Fruit fly (Drosophila melanogaster) whole organism, embryonic: ENCODE results near the gene CG42299.

ENCODE experiments used
- ATbp ChIP-seq: fragments of 200-800 bp; sonication (Bioruptor generic); optimal IDR thresholded peaks from 2 replicates; lab custom pipeline; 2017; ENCODE audit warnings: missing biosample characterization, mild to moderate bottlenecking, missing genetic modification characterization, missing genetic modification reagents
- Bdp1 ChIP-seq: fragments of 200-800 bp; sonication (Bioruptor generic); optimal IDR thresholded peaks from 3 replicates; lab custom pipeline; 2016; ENCODE audit warnings: missing biosample characterization, missing genetic modification characterization
- C15 ChIP-seq: fragments of 200-800 bp; sonication (Bioruptor generic); IDR thresholded peaks from 3 replicates; pipeline ENCODE4 v1.3.6; 2022; ENCODE audit warnings: missing biosample characterization, missing genetic modification characterization
- CG10209 ChIP-seq: fragments of 200-800 bp; sonication (Bioruptor generic); optimal IDR thresholded peaks from 3 replicates; lab custom pipeline; 2017; ENCODE audit warnings: missing biosample characterization, mild to moderate bottlenecking, missing genetic modification characterization, missing genetic modification reagents
- CG10366 ChIP-seq: fragments of 200-800 bp; sonication (Bioruptor generic); IDR thresholded peaks from 2 replicates; pipeline ENCODE4 v1.3.6; 2022; ENCODE audit warnings: missing biosample characterization, missing genetic modification characterization
- CG10565 ChIP-seq: fragments of 200-800 bp; sonication (Bioruptor generic); optimal IDR thresholded peaks from 3 replicates; lab custom pipeline; 2016; ENCODE audit warnings: missing biosample characterization, mild to moderate bottlenecking, missing genetic modification characterization
- CG10959 ChIP-seq: fragments of 200-800 bp; sonication (Bioruptor generic); IDR thresholded peaks from 2 replicates; pipeline ENCODE4 v1.3.6; 2022; ENCODE audit warnings: missing biosample characterization, missing genetic modification characterization
- CG11696 ChIP-seq: fragments of 200-800 bp; sonication (Bioruptor generic); IDR thresholded peaks from 2 replicates; pipeline ENCODE4 v1.3.6; 2022; ENCODE audit warnings: missing biosample characterization, missing genetic modification characterization
- CG13775 ChIP-seq: fragments of 200-800 bp; sonication (Bioruptor generic); optimal IDR thresholded peaks from 3 replicates; lab custom pipeline; 2017; ENCODE audit warnings: missing biosample characterization, mild to moderate bottlenecking, missing genetic modification characterization
- CG14050 ChIP-seq: fragments of 200-800 bp; sonication (Bioruptor generic); IDR thresholded peaks from 3 replicates; pipeline ENCODE4 v1.3.6; 2022; ENCODE audit warnings: missing biosample characterization, missing genetic modification characterization
- CG1529 ChIP-seq: fragments of 200-800 bp; sonication (Bioruptor generic); optimal IDR thresholded peaks from 3 replicates; lab custom pipeline; 2018; ENCODE audit warnings: missing biosample characterization, missing genetic modification characterization
- CG15514 ChIP-seq: fragments of 200-800 bp; sonication (Bioruptor generic); optimal IDR thresholded peaks from 3 replicates; lab custom pipeline; 2017; ENCODE audit warnings: missing biosample characterization, missing genetic modification characterization, mild to moderate bottlenecking, moderate library complexity, missing genetic modification reagents
- CG15696 ChIP-seq: fragments of 200-800 bp; sonication (Bioruptor generic); optimal IDR thresholded peaks from 2 replicates; lab custom pipeline; 2019; ENCODE audit warnings: missing biosample characterization, mild to moderate bottlenecking, missing genetic modification characterization, moderate library complexity
- CG1603 ChIP-seq: fragments of 200-800 bp; sonication (Bioruptor generic); optimal IDR thresholded peaks from 2 replicates; lab custom pipeline; 2019; ENCODE audit warnings: missing biosample characterization, mild to moderate bottlenecking, missing genetic modification characterization, moderate library complexity
- CG1647 ChIP-seq: fragments of 200-800 bp; sonication (Bioruptor generic); optimal IDR thresholded peaks from 3 replicates; lab custom pipeline; 2016; ENCODE audit warnings: missing biosample characterization, missing genetic modification characterization
- CG31388 ChIP-seq: fragments of 200-800 bp; sonication (Bioruptor generic); optimal IDR thresholded peaks from 2 replicates; lab custom pipeline; 2016; ENCODE audit warnings: missing biosample characterization, missing genetic modification characterization
- CG31441 ChIP-seq: fragments of 200-800 bp; sonication (Bioruptor generic); IDR thresholded peaks from 2 replicates; pipeline ENCODE4 v1.3.6; 2022; ENCODE audit warnings: missing biosample characterization, missing genetic modification characterization
- CG32532 ChIP-seq: fragments of 200-800 bp; sonication (Bioruptor generic); IDR thresholded peaks from 2 replicates; pipeline ENCODE4 v1.3.6; 2022; ENCODE audit warnings: missing biosample characterization, missing genetic modification characterization
- CG6254 ChIP-seq: fragments of 200-800 bp; sonication (Bioruptor generic); optimal IDR thresholded peaks from 3 replicates; lab custom pipeline; 2017; ENCODE audit warnings: mild to moderate bottlenecking, missing biosample characterization, missing genetic modification reagents, missing genetic modification characterization
- CG7372 ChIP-seq: fragments of 200-800 bp; sonication (Bioruptor generic); IDR thresholded peaks from 2 replicates; pipeline ENCODE4 v1.3.6; 2022; ENCODE audit warnings: missing biosample characterization, missing genetic modification characterization
- CG8944 ChIP-seq: fragments of 200-800 bp; sonication (Bioruptor generic); optimal IDR thresholded peaks from 3 replicates; lab custom pipeline; 2016; ENCODE audit warnings: missing biosample characterization, missing genetic modification characterization
- CG9727 ChIP-seq: fragments of 200-800 bp; sonication (Bioruptor generic); optimal IDR thresholded peaks from 3 replicates; lab custom pipeline; 2017; ENCODE audit warnings: missing biosample characterization, mild to moderate bottlenecking, missing genetic modification characterization
- D19B ChIP-seq: fragments of 200-800 bp; sonication (Bioruptor generic); optimal IDR thresholded peaks from 2 replicates; lab custom pipeline; 2017; ENCODE audit warnings: missing biosample characterization, mild to moderate bottlenecking, missing genetic modification characterization
- HLHmδ ChIP-seq: fragments of 200-800 bp; sonication (Bioruptor generic); optimal IDR thresholded peaks from 2 replicates; lab custom pipeline; 2018; ENCODE audit warnings: missing biosample characterization, mild to moderate bottlenecking, missing genetic modification characterization, moderate library complexity
- PHDP ChIP-seq: fragments of 200-800 bp; sonication (Bioruptor generic); optimal IDR thresholded peaks from 3 replicates; lab custom pipeline; 2018; ENCODE audit warnings: missing biosample characterization, mild to moderate bottlenecking, missing genetic modification characterization, moderate library complexity
- TFAM ChIP-seq: fragments of 200-800 bp; sonication (Bioruptor generic); optimal IDR thresholded peaks from 2 replicates; lab custom pipeline; 2017; ENCODE audit warnings: missing biosample characterization, missing genetic modification characterization, inconsistent platforms
- Vsx1 ChIP-seq: fragments of 200-800 bp; sonication (Bioruptor generic); optimal IDR thresholded peaks from 2 replicates; lab custom pipeline; 2017; ENCODE audit warnings: missing biosample characterization, mild to moderate bottlenecking, missing genetic modification characterization, missing genetic modification reagents
- bab2 ChIP-seq: fragments of 200-800 bp; sonication (Bioruptor generic); optimal IDR thresholded peaks from 2 replicates; lab custom pipeline; 2016; ENCODE audit warnings: missing biosample characterization, missing genetic modification characterization
- crol ChIP-seq: fragments of 200-800 bp; sonication (Bioruptor generic); IDR thresholded peaks from 2 replicates; pipeline ENCODE4 v1.3.6; 2022; ENCODE audit warnings: missing biosample characterization, missing genetic modification characterization
- dan ChIP-seq: fragments of 200-800 bp; sonication (Bioruptor generic); IDR thresholded peaks from 2 replicates; pipeline ENCODE4 v1.3.6; 2022; ENCODE audit warnings: missing biosample characterization, missing genetic modification characterization
- dati ChIP-seq: fragments of 200-800 bp; sonication (Bioruptor generic); IDR thresholded peaks from 2 replicates; pipeline ENCODE4 v1.3.6; 2022; ENCODE audit warnings: missing biosample characterization, missing genetic modification characterization
- esg ChIP-seq: fragments of 200-800 bp; sonication (Bioruptor generic); conservative IDR thresholded peaks from 2 replicates; pipeline ENCODE4 v1.3.6; 2022; ENCODE audit warnings: missing biosample characterization, missing genetic modification characterization
- fd96Cb ChIP-seq: fragments of 200-800 bp; sonication (Bioruptor generic); optimal IDR thresholded peaks from 2 replicates; lab custom pipeline; 2018; ENCODE audit warnings: missing biosample characterization, mild to moderate bottlenecking, missing genetic modification characterization, moderate library complexity
- ftz-f1 ChIP-seq: fragments of 200-800 bp; sonication (Bioruptor generic); optimal IDR thresholded peaks from 2 replicates; lab custom pipeline; 2016; ENCODE audit warnings: missing biosample characterization, missing genetic modification characterization
- gce ChIP-seq: fragments of 200-800 bp; sonication (Bioruptor generic); IDR thresholded peaks from 3 replicates; pipeline ENCODE4 v1.3.6; 2022; ENCODE audit warnings: missing biosample characterization, missing genetic modification characterization
- grau ChIP-seq: fragments of 200-800 bp; optimal IDR thresholded peaks from 3 replicates; lab custom pipeline; 2019; ENCODE audit warnings: missing biosample characterization, mild to moderate bottlenecking, missing genetic modification characterization, moderate library complexity
- gt ChIP-seq: fragments of 200-800 bp; sonication (Bioruptor generic); IDR thresholded peaks from 2 replicates; pipeline ENCODE4 v1.3.6; 2022; ENCODE audit warnings: missing biosample characterization, missing genetic modification characterization
- her ChIP-seq: fragments of 200-800 bp; sonication (Bioruptor generic); optimal IDR thresholded peaks from 2 replicates; lab custom pipeline; 2016; ENCODE audit warnings: missing biosample characterization, missing genetic modification characterization
- hkb ChIP-seq, 2 experiments: fragments of 200-800 bp in 1 of 2; fragments of >200 bp in 1 of 2; sonication (Bioruptor generic) in 1 of 2; IDR thresholded peaks in 1 of 2; optimal IDR thresholded peaks in 1 of 2; 2 replicates each; pipeline versions ENCODE4 v1.3.6 to Lab custom; 2017 to 2022; ENCODE audit warnings: missing biosample characterization in 1 of 2, missing genetic modification characterization in 1 of 2
- kni ChIP-seq: fragments of 200-800 bp; sonication (Bioruptor generic); optimal IDR thresholded peaks from 3 replicates; lab custom pipeline; 2017; ENCODE audit warnings: mild to moderate bottlenecking, missing biosample characterization, missing genetic modification reagents, missing genetic modification characterization
- lola ChIP-seq, 3 experiments: fragments of >200 bp in 2 of 3; fragments of 200-800 bp in 1 of 3; sonication (Bioruptor generic) in 1 of 3; optimal IDR thresholded peaks; 2 replicates each; lab custom pipeline; 2017 to 2019; ENCODE audit warnings: missing biosample characterization in 3 of 3, missing genetic modification characterization in 3 of 3, mild to moderate bottlenecking in 1 of 3, moderate library complexity in 1 of 3
- lov ChIP-seq, 2 experiments: fragments of 200-800 bp in 1 of 2; fragments of >200 bp in 1 of 2; sonication (Bioruptor generic) in 1 of 2; IDR thresholded peaks in 1 of 2; optimal IDR thresholded peaks in 1 of 2; 2 replicates in 1 of 2; 3 replicates in 1 of 2; pipeline versions ENCODE4 v1.3.6 to Lab custom; 2017 to 2022; ENCODE audit warnings: missing biosample characterization in 1 of 2, missing genetic modification characterization in 1 of 2
- nerfin-1 ChIP-seq: fragments of 200-800 bp; sonication (Bioruptor generic); optimal IDR thresholded peaks from 3 replicates; lab custom pipeline; 2019; ENCODE audit warnings: missing biosample characterization, mild to moderate bottlenecking, missing genetic modification characterization, moderate library complexity
- pnt ChIP-seq: fragments of 200-800 bp; sonication (Bioruptor generic); optimal IDR thresholded peaks from 3 replicates; lab custom pipeline; 2016; ENCODE audit warnings: missing biosample characterization, missing genetic modification characterization
- pros ChIP-seq: fragments of 200-800 bp; sonication (Bioruptor generic); optimal IDR thresholded peaks from 3 replicates; lab custom pipeline; 2019; ENCODE audit warnings: missing biosample characterization, mild to moderate bottlenecking, missing genetic modification characterization, moderate library complexity
- psq ChIP-seq: fragments of 200-800 bp; sonication (Bioruptor generic); optimal IDR thresholded peaks from 2 replicates; lab custom pipeline; 2017; ENCODE audit warnings: missing biosample characterization, missing genetic modification characterization
- sna ChIP-seq: fragments of 200-800 bp; sonication (Bioruptor generic); IDR thresholded peaks from 2 replicates; pipeline ENCODE4 v1.3.6; 2022; ENCODE audit warnings: missing biosample characterization, missing genetic modification characterization; ENCODE audit not compliant: partially characterized antibody
- so ChIP-seq: fragments of 200-800 bp; sonication (Bioruptor generic); IDR thresholded peaks from 3 replicates; pipeline ENCODE4 v1.3.6; 2022; ENCODE audit warnings: missing biosample characterization, missing genetic modification characterization
- sob ChIP-seq: fragments of 200-800 bp; sonication (Bioruptor generic); IDR thresholded peaks from 2 replicates; pipeline ENCODE4 v1.3.6; 2022; ENCODE audit warnings: missing biosample characterization, missing genetic modification characterization
- sqz ChIP-seq: fragments of 200-800 bp; sonication (Bioruptor generic); optimal IDR thresholded peaks from 3 replicates; lab custom pipeline; 2018; ENCODE audit warnings: missing biosample characterization, mild to moderate bottlenecking, missing genetic modification characterization
- z ChIP-seq: fragments of 200-800 bp; sonication (Bioruptor generic); IDR thresholded peaks from 3 replicates; pipeline ENCODE4 v1.3.6; 2022; ENCODE audit warnings: missing biosample characterization, missing genetic modification characterization

The CG42299 gene

dm6 chrX:15619631-15619960 is 44.1 kb upstream of the CG42299 start (continued):
- TF ChIP-seq kni (GFP tag; lab: Kevin White, UChicago) (peak; percentile 92), C15 (GFP tag; lab: Robert Waterston, UW) (no peak), so (no peak), lov (optimal IDR thresholded peaks at IDR 0.05; lab: Kevin White, UChicago) (no peak), lov (GFP tag; IDR thresholded peaks at IDR 0.05; lab: Robert Waterston, UW) (no peak), CG32532 (no peak), CG31441 (GFP tag; lab: Robert Waterston, UW) (no peak), dan (GFP tag; lab: Robert Waterston, UW) (no peak), esg (GFP tag; lab: Robert Waterston, UW) (no peak), CG9727 (no peak), lola (GFP tag; optimal IDR thresholded peaks at IDR 0.05; lab: Kevin White, UChicago) (no peak), D19B (GFP tag; lab: Kevin White, UChicago) (no peak), CG15696 (no peak), TFAM (GFP tag; lab: Kevin White, UChicago) (no peak), CG14050 (no peak), crol (GFP tag; lab: Robert Waterston, UW) (peak; percentile 79), her (GFP tag; lab: Kevin White, UChicago) (no peak), grau (no peak), CG6254 (GFP tag; lab: Kevin White, UChicago) (peak; percentile 30), CG1647 (GFP tag; lab: Kevin White, UChicago) (no peak), CG11696 (GFP tag; lab: Robert Waterston, UW) (0 out of 2 replicates have a peak, but pooled peaks have one; percentile 5), nerfin-1 (tag; lab: Kevin White, UChicago) (no peak), dati (no peak), gt (GFP tag; lab: Robert Waterston, UW) (no peak), CG13775 (GFP tag; lab: Kevin White, UChicago) (no peak), CG31388 (GFP tag; lab: Kevin White, UChicago) (no peak), pnt (GFP tag; lab: Kevin White, UChicago) (no peak), sqz (GFP tag; lab: Kevin White, UChicago) (peak; percentile 72), ATbp (GFP tag; lab: Kevin White, UChicago) (peak; percentile 35), fd96Cb (no peak), CG1529 (GFP tag; lab: Kevin White, UChicago) (peak; percentile 8), ftz-f1 (GFP tag; lab: Kevin White, UChicago) (no peak), CG10366 (no peak), hkb (optimal IDR thresholded peaks at IDR 0.05; lab: Kevin White, UChicago) (no peak), hkb (GFP tag; IDR thresholded peaks at IDR 0.05; lab: Robert Waterston, UW) (no peak), CG10565 (GFP tag; lab: Kevin White, UChicago) (no peak), PHDP (no peak), gce (GFP tag; lab: Robert Waterston, UW) (no peak), psq (GFP tag; lab: Kevin White, UChicago) (no peak), CG8944 (GFP tag; lab: Kevin White, UChicago) (no peak), sna (GFP tag; lab: Robert Waterston, UW) (no peak), sob (GFP tag; lab: Robert Waterston, UW) (no peak), HLHmδ (GFP tag; lab: Kevin White, UChicago) (peak; percentile 78), CG10209 (no peak), CG10959 (GFP tag; lab: Robert Waterston, UW) (no peak; the same call in 1 of the 2 replicates), CG7372 (no peak), bab2 (GFP tag; lab: Kevin White, UChicago) (no peak), CG1603 (tag; lab: Kevin White, UChicago) (peak; percentile 50), z (GFP tag; lab: Robert Waterston, UW) (0 out of 3 replicates have a peak, but pooled peaks have one; percentile 41), Vsx1 (GFP tag; lab: Kevin White, UChicago) (peak; percentile 23), pros (GFP tag; lab: Kevin White, UChicago) (no peak), Bdp1 (GFP tag; lab: Kevin White, UChicago) (no peak), CG15514 (GFP tag; lab: Kevin White, UChicago) (no peak)
